Fruit fly (Drosophila melanogaster): Measurements from ENCODE around the gene Prp40.

Prp40 gene

dm6 chr2L:3003399-3003798, 19.6 kb upstream of the Prp40 start (continued):
- TF ChIP-seq her (GFP tag; optimal IDR thresholded peaks at IDR 0.05) (no peak), ro (GFP tag; IDR thresholded peaks at IDR 0.05) (no peak), CG13624 (GFP tag; optimal IDR thresholded peaks at IDR 0.05) (no peak), CG14710 (tag; optimal IDR thresholded peaks at IDR 0.05) (peak; percentile 15), Six4 (GFP tag; optimal IDR thresholded peaks at IDR 0.05) (peak; percentile 45), Trl (optimal IDR thresholded peaks at IDR 0.05) (no peak), Trl (GFP tag; optimal IDR thresholded peaks at IDR 0.05) (no peak), pfk (GFP tag; optimal IDR thresholded peaks at IDR 0.05) (no peak), CG31388 (GFP tag; optimal IDR thresholded peaks at IDR 0.05) (no peak), NFAT (GFP tag; IDR thresholded peaks at IDR 0.05) (no peak), wor (GFP tag; IDR thresholded peaks at IDR 0.05) (peak; percentile 49), Fer2 (tag; optimal IDR thresholded peaks at IDR 0.05) (no peak), D (optimal IDR thresholded peaks at IDR 0.05) (no peak), D (GFP tag; optimal IDR thresholded peaks at IDR 0.05) (peak; percentile 57), nerfin-1 (tag; optimal IDR thresholded peaks at IDR 0.05) (peak; percentile 52), CG17568 (GFP tag; optimal IDR thresholded peaks at IDR 0.05) (peak; percentile 40), CG2199 (GFP tag; IDR thresholded peaks at IDR 0.05) (no peak), oc (tag; optimal IDR thresholded peaks at IDR 0.05) (peak; percentile 62), grau (tag; optimal IDR thresholded peaks at IDR 0.05) (peak; percentile 57), CG6791 (GFP tag; IDR thresholded peaks at IDR 0.05; ENCODE audit: partially characterized antibody) (no peak), shn (GFP tag; optimal IDR thresholded peaks at IDR 0.05) (no peak), CG6813 (GFP tag; optimal IDR thresholded peaks at IDR 0.05) (peak; percentile 23), gce (GFP tag; IDR thresholded peaks at IDR 0.05) (0 out of 3 replicates have a peak, but pooled peaks have one; percentile 37), zfh1 (GFP tag; IDR thresholded peaks at IDR 0.05) (0 out of 3 replicates have a peak, but pooled peaks have one; percentile 32), CG6175 (GFP tag; IDR thresholded peaks at IDR 0.05) (no peak), sim (GFP tag; IDR thresholded peaks at IDR 0.05) (no peak), row (GFP tag; IDR thresholded peaks at IDR 0.05) (peak; percentile 51; the same call in 2 of the 3 replicates), Antp (GFP tag; optimal IDR thresholded peaks at IDR 0.05) (no peak), CG7987 (GFP tag; optimal IDR thresholded peaks at IDR 0.05) (no peak), ac (GFP tag; optimal IDR thresholded peaks at IDR 0.05) (no peak), CG11085 (GFP tag; IDR thresholded peaks at IDR 0.05) (no peak), CG13894 (tag; optimal IDR thresholded peaks at IDR 0.05) (no peak), E2f1 (GFP tag; IDR thresholded peaks at IDR 0.05) (peak; percentile 42; the same call in 1 of the 2 replicates), ara (GFP tag; IDR thresholded peaks at IDR 0.05) (peak; percentile 46; the same call in 1 of the 2 replicates), CG31365 (tag; optimal IDR thresholded peaks at IDR 0.05) (no peak), gcm (GFP tag; optimal IDR thresholded peaks at IDR 0.05) (peak; percentile 50), HLH4C (GFP tag; IDR thresholded peaks at IDR 0.05; ENCODE audit: partially characterized antibody) (no peak), CG32772 (GFP tag; IDR thresholded peaks at IDR 0.05) (0 out of 2 replicates have a peak, but pooled peaks have one; percentile 42), fd64A (GFP tag; optimal IDR thresholded peaks at IDR 0.05) (peak; percentile 52), fd3F (GFP tag; optimal IDR thresholded peaks at IDR 0.05) (peak; percentile 6), klu (GFP tag; IDR thresholded peaks at IDR 0.05) (no peak), CG9817 (tag; optimal IDR thresholded peaks at IDR 0.05) (peak; percentile 10), NC2β (GFP tag; optimal IDR thresholded peaks at IDR 0.05) (no peak), ssp (GFP tag; IDR thresholded peaks at IDR 0.05) (no peak), CG6689 (GFP tag; IDR thresholded peaks at IDR 0.05) (peak; percentile 38; the same call in 1 of the 2 replicates), sob (GFP tag; IDR thresholded peaks at IDR 0.05) (no peak), CG1603 (tag; optimal IDR thresholded peaks at IDR 0.05) (peak; percentile 76), CG17359 (tag; optimal IDR thresholded peaks at IDR 0.05) (peak; percentile 80), grn (GFP tag; optimal IDR thresholded peaks at IDR 0.05) (no peak), unc-4 (GFP tag; IDR thresholded peaks at IDR 0.05; ENCODE audit: partially characterized antibody) (no peak), Vsx1 (GFP tag; optimal IDR thresholded peaks at IDR 0.05) (no peak), CG13775 (GFP tag; optimal IDR thresholded peaks at IDR 0.05) (no peak)
